Fruit fly (Drosophila melanogaster) whole organism, embryonic: Measurements from ENCODE around the gene Ser6.

Experiments used
- Adf1 ChIP-seq: fragments of 200-800 bp; sonication (Bioruptor generic); IDR thresholded peaks from 2 replicates; pipeline ENCODE4 v1.3.6; 2022; ENCODE audit warnings: missing biosample characterization, missing genetic modification characterization
- BEAF-32 ChIP-seq: fragments of 200-800 bp; sonication (Bioruptor generic); optimal IDR thresholded peaks from 3 replicates; lab custom pipeline; 2017; ENCODE audit warnings: missing biosample characterization, missing genetic modification characterization, mild to moderate bottlenecking, moderate library complexity, missing genetic modification reagents
- CG10462 ChIP-seq: fragments of 200-800 bp; sonication (Bioruptor generic); optimal IDR thresholded peaks from 2 replicates; lab custom pipeline; 2016; ENCODE audit warnings: missing biosample characterization, missing genetic modification characterization
- CG10543 ChIP-seq: fragments of 200-800 bp; sonication (Bioruptor generic); optimal IDR thresholded peaks from 3 replicates; lab custom pipeline; 2017; ENCODE audit warnings: missing biosample characterization, mild to moderate bottlenecking, missing genetic modification characterization, moderate library complexity
- CG15269 ChIP-seq: fragments of 200-800 bp; sonication (Bioruptor generic); optimal IDR thresholded peaks from 2 replicates; lab custom pipeline; 2018; ENCODE audit warnings: missing biosample characterization, mild to moderate bottlenecking, missing genetic modification characterization, moderate library complexity
- CG15601 ChIP-seq: fragments of 200-800 bp; sonication (Bioruptor generic); optimal IDR thresholded peaks from 3 replicates; lab custom pipeline; 2019; ENCODE audit warnings: missing biosample characterization, mild to moderate bottlenecking, missing genetic modification characterization, moderate library complexity
- CG1602 ChIP-seq: fragments of 200-800 bp; sonication (Bioruptor generic); optimal IDR thresholded peaks from 3 replicates; lab custom pipeline; 2016; ENCODE audit warnings: missing biosample characterization, missing genetic modification characterization
- CG18262 ChIP-seq: fragments of 200-800 bp; optimal IDR thresholded peaks from 3 replicates; lab custom pipeline; 2019; ENCODE audit warnings: missing biosample characterization, mild to moderate bottlenecking, missing genetic modification characterization, moderate library complexity
- CG18599 ChIP-seq: fragments of 200-800 bp; sonication (Bioruptor generic); optimal IDR thresholded peaks from 3 replicates; lab custom pipeline; 2017; ENCODE audit warnings: missing biosample characterization, missing genetic modification characterization, mild to moderate bottlenecking, moderate library complexity, missing genetic modification reagents
- CG3838 ChIP-seq: fragments of 200-800 bp; sonication (Bioruptor generic); optimal IDR thresholded peaks from 3 replicates; lab custom pipeline; 2016; ENCODE audit warnings: missing biosample characterization, missing genetic modification characterization
- CG4424 ChIP-seq: fragments of 200-800 bp; sonication (Bioruptor generic); optimal IDR thresholded peaks from 3 replicates; lab custom pipeline; 2016; ENCODE audit warnings: missing biosample characterization, missing genetic modification characterization
- CG4617 ChIP-seq: fragments of 200-800 bp; sonication (Bioruptor generic); optimal IDR thresholded peaks from 3 replicates; lab custom pipeline; 2016; ENCODE audit warnings: missing biosample characterization, missing genetic modification characterization, borderline replicate concordance
- CG4730 ChIP-seq: fragments of 200-800 bp; sonication (Bioruptor generic); IDR thresholded peaks from 2 replicates; pipeline ENCODE4 v1.3.6; 2022; ENCODE audit warnings: missing biosample characterization, missing genetic modification characterization
- CG7271 ChIP-seq: fragments of 200-800 bp; sonication (Bioruptor generic); optimal IDR thresholded peaks from 2 replicates; lab custom pipeline; 2018; ENCODE audit warnings: missing biosample characterization, mild to moderate bottlenecking, missing genetic modification characterization, moderate library complexity
- CkIIα-i1 ChIP-seq: fragments of 200-800 bp; sonication (Bioruptor generic); IDR thresholded peaks from 2 replicates; pipeline ENCODE4 v1.3.6; 2022; ENCODE audit warnings: missing biosample characterization, missing genetic modification characterization
- CoRest ChIP-seq: fragments of 200-800 bp; sonication (Bioruptor generic); optimal IDR thresholded peaks from 3 replicates; lab custom pipeline; 2018; ENCODE audit warnings: missing biosample characterization, mild to moderate bottlenecking, missing genetic modification characterization, moderate library complexity
- Deaf1 ChIP-seq: fragments of 200-800 bp; optimal IDR thresholded peaks from 3 replicates; lab custom pipeline; 2019; ENCODE audit warnings: missing biosample characterization, mild to moderate bottlenecking, missing genetic modification characterization, moderate library complexity
- E2f2 ChIP-seq: fragments of 200-800 bp; sonication (Bioruptor generic); IDR thresholded peaks from 2 replicates; pipeline ENCODE4 v1.3.6; 2022; ENCODE audit warnings: missing biosample characterization, missing genetic modification characterization
- Hr39 ChIP-seq: fragments of >200 bp; optimal IDR thresholded peaks from 2 replicates; lab custom pipeline; 2017
- Meics ChIP-seq: fragments of 200-800 bp; sonication (Bioruptor generic); optimal IDR thresholded peaks from 2 replicates; lab custom pipeline; 2017; ENCODE audit warnings: missing biosample characterization, mild to moderate bottlenecking, missing genetic modification characterization
- Side ChIP-seq: fragments of 200-800 bp; sonication (Bioruptor generic); optimal IDR thresholded peaks from 2 replicates; lab custom pipeline; 2016; ENCODE audit warnings: missing biosample characterization, missing genetic modification characterization
- aop ChIP-seq: fragments of 200-800 bp; sonication (Bioruptor generic); IDR thresholded peaks from 2 replicates; pipeline ENCODE4 v1.3.6; 2022; ENCODE audit warnings: missing biosample characterization, missing genetic modification characterization
- ara ChIP-seq: fragments of 200-800 bp; sonication (Bioruptor generic); IDR thresholded peaks from 2 replicates; pipeline ENCODE4 v1.3.6; 2022; ENCODE audit warnings: missing biosample characterization, missing genetic modification characterization
- bcd ChIP-seq: fragments of 200-800 bp; sonication (Bioruptor generic); optimal IDR thresholded peaks from 2 replicates; lab custom pipeline; 2017; ENCODE audit warnings: missing biosample characterization, mild to moderate bottlenecking, missing genetic modification characterization
- br ChIP-seq: fragments of >200 bp; optimal IDR thresholded peaks from 2 replicates; lab custom pipeline; 2017
- cas ChIP-seq: fragments of 200-800 bp; sonication (Bioruptor generic); IDR thresholded peaks from 2 replicates; pipeline ENCODE4 v1.3.6; 2022; ENCODE audit warnings: missing biosample characterization, missing genetic modification characterization
- crol ChIP-seq: fragments of 200-800 bp; sonication (Bioruptor generic); IDR thresholded peaks from 2 replicates; pipeline ENCODE4 v1.3.6; 2022; ENCODE audit warnings: missing biosample characterization, missing genetic modification characterization
- cwo ChIP-seq: fragments of 200-800 bp; sonication (Bioruptor generic); optimal IDR thresholded peaks from 3 replicates; lab custom pipeline; 2017; ENCODE audit warnings: missing biosample characterization, missing genetic modification characterization, mild to moderate bottlenecking, moderate library complexity, missing genetic modification reagents
- dati ChIP-seq: fragments of 200-800 bp; sonication (Bioruptor generic); IDR thresholded peaks from 2 replicates; pipeline ENCODE4 v1.3.6; 2022; ENCODE audit warnings: missing biosample characterization, missing genetic modification characterization
- dysf ChIP-seq: fragments of 200-800 bp; sonication (Bioruptor generic); IDR thresholded peaks from 3 replicates; pipeline ENCODE4 v1.3.6; 2022; ENCODE audit warnings: missing biosample characterization, missing genetic modification characterization
- en ChIP-seq: fragments of 200-800 bp; sonication (Bioruptor generic); optimal IDR thresholded peaks from 2 replicates; lab custom pipeline; 2016; ENCODE audit warnings: missing biosample characterization, missing genetic modification characterization
- gem ChIP-seq: fragments of 200-800 bp; sonication (Bioruptor generic); optimal IDR thresholded peaks from 2 replicates; lab custom pipeline; 2019; ENCODE audit warnings: missing biosample characterization, mild to moderate bottlenecking, missing genetic modification characterization, moderate library complexity
- hb ChIP-seq: fragments of 200-800 bp; sonication (Bioruptor generic); IDR thresholded peaks from 3 replicates; pipeline ENCODE4 v1.3.6; 2022; ENCODE audit warnings: missing biosample characterization, missing genetic modification characterization; ENCODE audit not compliant: partially characterized antibody
- lilli ChIP-seq: fragments of 200-800 bp; sonication (Bioruptor generic); optimal IDR thresholded peaks from 3 replicates; lab custom pipeline; 2016; ENCODE audit warnings: missing biosample characterization, missing genetic modification characterization
- lov ChIP-seq, 2 experiments: fragments of 200-800 bp in 1 of 2; fragments of >200 bp in 1 of 2; sonication (Bioruptor generic) in 1 of 2; IDR thresholded peaks in 1 of 2; optimal IDR thresholded peaks in 1 of 2; 2 replicates in 1 of 2; 3 replicates in 1 of 2; pipeline versions ENCODE4 v1.3.6 to Lab custom; 2017 to 2022; ENCODE audit warnings: missing biosample characterization in 1 of 2, missing genetic modification characterization in 1 of 2
- pho ChIP-seq: fragments of 200-800 bp; sonication (Bioruptor generic); optimal IDR thresholded peaks from 2 replicates; lab custom pipeline; 2016; ENCODE audit warnings: missing biosample characterization, missing genetic modification characterization
- sim ChIP-seq: fragments of 200-800 bp; sonication (Bioruptor generic); IDR thresholded peaks from 2 replicates; pipeline ENCODE4 v1.3.6; 2022; ENCODE audit warnings: missing biosample characterization, missing genetic modification characterization
- tgo ChIP-seq: fragments of 200-800 bp; sonication (Bioruptor generic); IDR thresholded peaks from 3 replicates; pipeline ENCODE4 v1.3.6; 2022; ENCODE audit warnings: missing biosample characterization, missing genetic modification characterization
- ttk ChIP-seq: fragments of 200-800 bp; sonication (Bioruptor generic); IDR thresholded peaks from 2 replicates; pipeline ENCODE4 v2.1.2; 2022; ENCODE audit warnings: missing biosample characterization, missing genetic modification characterization
- unpg ChIP-seq: fragments of 200-800 bp; sonication (Bioruptor generic); optimal IDR thresholded peaks from 3 replicates; lab custom pipeline; 2018; ENCODE audit warnings: missing biosample characterization, mild to moderate bottlenecking, missing genetic modification characterization, moderate library complexity
- zfh2 ChIP-seq: fragments of 200-800 bp; sonication (Bioruptor generic); optimal IDR thresholded peaks from 2 replicates; lab custom pipeline; 2016; ENCODE audit warnings: missing biosample characterization, missing genetic modification characterization

Ser6 gene

dm6 chrX:20933459-20933858, 29.8 kb downstream of the Ser6 start, which contains the start of gene CG11227:
Gene CG11227 (minus strand): TSS chrX:20933559.
- TF ChIP-seq CG15601 (tag; lab: Kevin White, UChicago) = no peak
- TF ChIP-seq Side (GFP tag; lab: Kevin White, UChicago) = no peak
- TF ChIP-seq br (lab: Kevin White, UChicago) = no peak
- no peak for TF ChIP-seq cas
- no peak for TF ChIP-seq Hr39 (lab: Kevin White, UChicago)
- no peak for TF ChIP-seq E2f2
- TF ChIP-seq ttk (GFP tag; lab: Robert Waterston, UW) = no peak
- no peak for TF ChIP-seq dysf
- no peak for TF ChIP-seq CoRest (tag; lab: Kevin White, UChicago)
- TF ChIP-seq CG18599 (GFP tag; lab: Kevin White, UChicago) = no peak
- TF ChIP-seq lov (optimal IDR thresholded peaks at IDR 0.05; lab: Kevin White, UChicago) = no peak
- no peak for TF ChIP-seq lov (GFP tag; IDR thresholded peaks at IDR 0.05; lab: Robert Waterston, UW)
- TF ChIP-seq CG1602 = no peak
- no peak for TF ChIP-seq CG3838 (GFP tag; lab: Kevin White, UChicago)
- no peak for TF ChIP-seq unpg (GFP tag; lab: Kevin White, UChicago)

dm6 chrX:20926950-20927349, 36.4 kb downstream of the Ser6 start, which contains the start of gene shakB:
Gene shakB (minus strand): TSS chrX:20927050.
- TF ChIP-seq CG15269 (tag; lab: Kevin White, UChicago) = no peak
- TF ChIP-seq hb = no peak
- TF ChIP-seq sim (GFP tag; lab: Robert Waterston, UW) = no peak
- TF ChIP-seq CG10462 (GFP tag; lab: Kevin White, UChicago) = no peak
- no peak for TF ChIP-seq CG18262
- TF ChIP-seq bcd (GFP tag; lab: Kevin White, UChicago) = no peak
- TF ChIP-seq gem = no peak
- no peak for TF ChIP-seq aop (GFP tag; lab: Robert Waterston, UW)
- no peak for TF ChIP-seq CG7271 (tag; lab: Kevin White, UChicago)
- no peak for TF ChIP-seq Meics
- no peak for TF ChIP-seq pho (GFP tag; lab: Kevin White, UChicago)
- TF ChIP-seq BEAF-32 (GFP tag; lab: Kevin White, UChicago) = no peak
- TF ChIP-seq en = no peak
- TF ChIP-seq cas = no peak
- TF ChIP-seq CG4730 (GFP tag; lab: Robert Waterston, UW) = no peak

- peak; percentile 57; the same call in 1 of the 2 replicates for TF ChIP-seq crol (GFP tag; lab: Robert Waterston, UW)
- TF ChIP-seq tgo (GFP tag; lab: Robert Waterston, UW) = no peak
- TF ChIP-seq CG4617 (GFP tag; lab: Kevin White, UChicago) = no peak
- TF ChIP-seq Deaf1 (tag; lab: Kevin White, UChicago) = peak; percentile 66
- TF ChIP-seq CG10543 = no peak
- peak; percentile 52 for TF ChIP-seq cwo (GFP tag; lab: Kevin White, UChicago)
- no peak for TF ChIP-seq lilli
- no peak for TF ChIP-seq dati (GFP tag; lab: Robert Waterston, UW)
- peak; percentile 58 for TF ChIP-seq Adf1 (GFP tag; lab: Robert Waterston, UW)
- TF ChIP-seq CG4424 (GFP tag; lab: Kevin White, UChicago) = no peak
- TF ChIP-seq zfh2 = no peak
- no peak for TF ChIP-seq CkIIα-i1 (GFP tag; lab: Robert Waterston, UW)
- TF ChIP-seq CG15269 (tag; lab: Kevin White, UChicago) = no peak
- 0 out of 2 replicates have a peak, but pooled peaks have one; percentile 8 for TF ChIP-seq ara (GFP tag; lab: Robert Waterston, UW)
Observed at dm6 chrX:20925858-20926257, 37.4 kb downstream of the Ser6 start.
